Worm (Caenorhabditis elegans) whole organism, L4 larva: ENCODE results near the gene mip-2.
A peak's percentile ranks its signal among the peaks of the same experiment; 100 is the strongest.

Experiments
- F49E8.2 ChIP-seq: sonication (generic microtip); optimal IDR thresholded peaks from 2 replicates; lab custom pipeline; 2016; ENCODE audit warnings: missing compliant biosample characterization, mild to moderate bottlenecking, missing genetic modification characterization, borderline replicate concordance
- R02D3.7 ChIP-seq: fragments of 150-350 bp; sonication (generic microtip); optimal IDR thresholded peaks from 3 replicates; lab custom pipeline; 2014; ENCODE audit warnings: missing biosample characterization, missing genetic modification characterization
- aly-2 ChIP-seq: sonication (generic microtip); optimal IDR thresholded peaks from 2 replicates; lab custom pipeline; 2018; ENCODE audit warnings: missing biosample characterization, missing genetic modification characterization
- dmd-9 ChIP-seq: fragments of 200-800 bp; sonication (Bioruptor generic); IDR thresholded peaks from 2 replicates; pipeline ENCODE4 v1.3.6; 2022; ENCODE audit warnings: missing genetic modification reagents, missing genetic modification characterization, missing compliant biosample characterization
- egl-27 ChIP-seq: sonication (generic microtip); optimal IDR thresholded peaks from 3 replicates; lab custom pipeline; 2017; ENCODE audit warnings: missing biosample characterization, missing genetic modification reagents, missing genetic modification characterization
- hlh-11 ChIP-seq: fragments of 200-800 bp; sonication (Bioruptor generic); optimal IDR thresholded peaks from 2 replicates; lab custom pipeline; 2018; ENCODE audit warnings: mild to moderate bottlenecking, missing genetic modification characterization, missing compliant biosample characterization
- lin-39 ChIP-seq: fragments of 150-350 bp; optimal IDR thresholded peaks from 2 replicates; lab custom pipeline; 2014; ENCODE audit warnings: missing biosample characterization, missing genetic modification reagents, missing genetic modification characterization
- lsy-2 ChIP-seq, 2 experiments: fragments of 150-350 bp in 1 of 2; sonication (generic microtip) in 1 of 2; optimal IDR thresholded peaks; 2 replicates each; lab custom pipeline; 2014 to 2017; ENCODE audit warnings: missing biosample characterization in 2 of 2, missing genetic modification characterization in 2 of 2
- mdl-1 ChIP-seq, 2 experiments: fragments of 150-350 bp in 1 of 2; sonication (generic microtip) in 1 of 2; optimal IDR thresholded peaks; 2 replicates each; lab custom pipeline; 2014 to 2017; ENCODE audit warnings: missing biosample characterization in 2 of 2, missing genetic modification characterization in 2 of 2
- mdt-29 ChIP-seq: fragments of 200-800 bp; sonication (Bioruptor generic); IDR thresholded peaks from 2 replicates; pipeline ENCODE4 v1.3.6; 2022; ENCODE audit warnings: missing genetic modification reagents, missing genetic modification characterization, missing compliant biosample characterization
- nhr-76 ChIP-seq: fragments of 150-350 bp; optimal IDR thresholded peaks from 2 replicates; lab custom pipeline; 2014; ENCODE audit warnings: missing biosample characterization, missing genetic modification characterization
- php-3 ChIP-seq: fragments of 200-800 bp; sonication (Bioruptor generic); IDR thresholded peaks from 2 replicates; pipeline ENCODE4 v1.3.6; 2022; ENCODE audit warnings: missing genetic modification reagents, missing genetic modification characterization, missing compliant biosample characterization
- snpc-4 ChIP-seq: fragments of 150-350 bp; optimal IDR thresholded peaks from 2 replicates; lab custom pipeline; 2014; ENCODE audit warnings: missing biosample characterization, missing genetic modification characterization
- vab-7 ChIP-seq: fragments of 200-800 bp; sonication (Bioruptor generic); IDR thresholded peaks from 2 replicates; pipeline ENCODE4 v1.3.6; 2022; ENCODE audit warnings: missing genetic modification reagents, missing genetic modification characterization, missing compliant biosample characterization

ce11 chrV:13715223-13715686, 43.5 kb upstream of the mip-2 start, which contains the start of gene zipt-9:
- TF ChIP-seq php-3 (GFP tag; lab: Robert Waterston, UW) (no peak), mdl-1 (tag; optimal IDR thresholded peaks at IDR 0.05; lab: Kevin White, UChicago) (no peak), vab-7 (GFP tag; lab: Robert Waterston, UW) (peak; percentile 56; the same call in 1 of the 2 replicates), nhr-76 (no peak), dmd-9 (peak; percentile 46; the same call in 1 of the 2 replicates), snpc-4 (tag; lab: Kevin White, UChicago) (no peak), F49E8.2 (tag; lab: Kevin White, UChicago) (no peak), egl-27 (no peak), lsy-2 (tag; optimal IDR thresholded peaks at IDR 0.05; lab: Kevin White, UChicago) (no peak), mdt-29 (GFP tag; lab: Robert Waterston, UW) (no peak), hlh-11 (tag; lab: Kevin White, UChicago) (peak; percentile 56), aly-2 (tag; lab: Kevin White, UChicago) (no peak), lin-39 (tag; lab: Kevin White, UChicago) (no peak), R02D3.7 (tag; lab: Kevin White, UChicago) (no peak)
